Worm (Caenorhabditis elegans) whole organism, L1 larva: Measurements from ENCODE around the gene fkh-7.

Source experiments
- C04F5.9 ChIP-seq: sonication (generic microtip); optimal IDR thresholded peaks from 2 replicates; lab custom pipeline; 2016; ENCODE audit warnings: missing genetic modification characterization, missing compliant biosample characterization
- F16B12.6 ChIP-seq: fragments of 150-350 bp; optimal IDR thresholded peaks from 2 replicates; lab custom pipeline; 2014; ENCODE audit warnings: missing biosample characterization, missing genetic modification characterization
- alr-1 ChIP-seq: fragments of 200-800 bp; sonication (Bioruptor generic); optimal IDR thresholded peaks from 2 replicates; lab custom pipeline; 2018; ENCODE audit warnings: borderline replicate concordance, mild to moderate bottlenecking, missing genetic modification characterization, missing compliant biosample characterization
- aly-2 ChIP-seq: fragments of 150-350 bp; optimal IDR thresholded peaks from 2 replicates; lab custom pipeline; 2014; ENCODE audit warnings: missing biosample characterization, missing genetic modification characterization
- ama-1 ChIP-seq: fragments of 150-350 bp; optimal IDR thresholded peaks from 2 replicates; lab custom pipeline; 2014
- blmp-1 ChIP-seq: fragments of 150-350 bp; optimal IDR thresholded peaks from 2 replicates; lab custom pipeline; 2014; ENCODE audit warnings: missing biosample characterization, missing genetic modification characterization
- ceh-82 ChIP-seq, 3 experiments: fragments of 150-350 bp in 1 of 3; sonication (generic microtip) in 2 of 3; optimal IDR thresholded peaks; 2 replicates each; lab custom pipeline; 2014 to 2017; ENCODE audit warnings: missing biosample characterization in 3 of 3, missing genetic modification characterization in 3 of 3
- ceh-88 ChIP-seq: fragments of 200-800 bp; sonication (Bioruptor generic); IDR thresholded peaks from 2 replicates; pipeline ENCODE4 v1.3.6; 2022; ENCODE audit warnings: missing genetic modification characterization, missing compliant biosample characterization
- ces-1 ChIP-seq: fragments of 150-350 bp; optimal IDR thresholded peaks from 2 replicates; lab custom pipeline; 2014; ENCODE audit warnings: missing biosample characterization, missing genetic modification reagents, missing genetic modification characterization
- dpl-1 ChIP-seq, 3 experiments: fragments of 150-350 bp in 2 of 3; sonication (generic microtip) in 1 of 3; optimal IDR thresholded peaks; 2 replicates each; lab custom pipeline; 2014 to 2017; ENCODE audit warnings: missing biosample characterization in 3 of 3, missing genetic modification characterization in 3 of 3, missing genetic modification reagents in 3 of 3
- dsc-1 ChIP-seq: sonication (generic microtip); optimal IDR thresholded peaks from 2 replicates; lab custom pipeline; 2016; ENCODE audit warnings: mild to moderate bottlenecking, missing genetic modification characterization, missing compliant biosample characterization
- efl-1 ChIP-seq, 4 experiments: fragments of 150-350 bp; optimal IDR thresholded peaks in 3 of 4; peaks in 1 of 4; 1 replicate in 1 of 4; 2 replicates in 3 of 4; lab custom pipeline; 2014; ENCODE audit warnings: missing biosample characterization in 2 of 4, missing genetic modification characterization in 2 of 4, missing genetic modification reagents in 2 of 4
- egl-13 ChIP-seq: sonication (generic microtip); optimal IDR thresholded peaks from 2 replicates; lab custom pipeline; 2016; ENCODE audit warnings: missing genotype, missing genetic modification reagents, missing genetic modification characterization, missing compliant biosample characterization
- elt-3 ChIP-seq, 6 experiments: fragments of 150-350 bp in 1 of 6; sonication (generic microtip); optimal IDR thresholded peaks; 2 replicates each; lab custom pipeline; 2017 to 2018; ENCODE audit warnings: missing biosample characterization in 6 of 6, missing genetic modification characterization in 6 of 6, inconsistent platforms in 1 of 6
- ets-5 ChIP-seq: fragments of 200-800 bp; sonication (Bioruptor generic); IDR thresholded peaks from 2 replicates; pipeline ENCODE4 v1.3.6; 2022; ENCODE audit warnings: missing genetic modification characterization, missing compliant biosample characterization
- fkh-4 ChIP-seq: sonication (generic microtip); optimal IDR thresholded peaks from 2 replicates; lab custom pipeline; 2016; ENCODE audit warnings: missing compliant biosample characterization, missing genetic modification characterization, borderline replicate concordance
- fkh-8 ChIP-seq: sonication (generic microtip); optimal IDR thresholded peaks from 2 replicates; lab custom pipeline; 2016; ENCODE audit warnings: mild to moderate bottlenecking, missing genetic modification characterization, missing compliant biosample characterization
- fos-1 ChIP-seq: fragments of 150-350 bp; optimal IDR thresholded peaks from 2 replicates; lab custom pipeline; 2014; ENCODE audit warnings: missing biosample characterization, missing genetic modification characterization
- hlh-4 ChIP-seq: sonication (generic microtip); optimal IDR thresholded peaks from 2 replicates; lab custom pipeline; 2016; ENCODE audit warnings: mild to moderate bottlenecking, missing genetic modification characterization, missing compliant biosample characterization
- irx-1 ChIP-seq: sonication (generic microtip); optimal IDR thresholded peaks from 2 replicates; lab custom pipeline; 2016; ENCODE audit warnings: missing genetic modification characterization, missing compliant biosample characterization
- isw-1 ChIP-seq: fragments of 200-800 bp; sonication (Bioruptor generic); IDR thresholded peaks from 2 replicates; pipeline ENCODE4 v1.3.6; 2022; ENCODE audit warnings: missing genetic modification characterization, missing compliant biosample characterization
- jun-1 ChIP-seq: fragments of 150-350 bp; optimal IDR thresholded peaks from 2 replicates; lab custom pipeline; 2014; ENCODE audit warnings: missing biosample characterization, missing genetic modification reagents, missing genetic modification characterization
- lin-13 ChIP-seq: fragments of 150-350 bp; optimal IDR thresholded peaks from 2 replicates; lab custom pipeline; 2014; ENCODE audit warnings: missing biosample characterization, missing genetic modification reagents, missing genetic modification characterization
- lin-14 ChIP-seq: fragments of 200-800 bp; sonication (Bioruptor generic); optimal IDR thresholded peaks from 2 replicates; lab custom pipeline; 2018; ENCODE audit warnings: mild to moderate bottlenecking, missing genetic modification characterization, moderate library complexity, missing compliant biosample characterization
- lin-15B ChIP-seq: fragments of 150-350 bp; sonication (generic microtip); optimal IDR thresholded peaks from 3 replicates; lab custom pipeline; 2014; ENCODE audit warnings: missing biosample characterization, missing genetic modification characterization
- lin-39 ChIP-seq: fragments of 150-350 bp; optimal IDR thresholded peaks from 2 replicates; lab custom pipeline; 2014; ENCODE audit warnings: missing biosample characterization, missing genetic modification reagents, missing genetic modification characterization
- lir-3 ChIP-seq: sonication (generic microtip); optimal IDR thresholded peaks from 2 replicates; lab custom pipeline; 2016; ENCODE audit warnings: mild to moderate bottlenecking, missing genetic modification characterization, moderate library complexity, missing compliant biosample characterization; ENCODE audit not compliant: poor library complexity
- mdl-1 ChIP-seq, 2 experiments: fragments of 150-350 bp; optimal IDR thresholded peaks; 2 replicates each; lab custom pipeline; 2014 to 2017; ENCODE audit warnings: missing biosample characterization in 2 of 2, missing genetic modification characterization in 2 of 2, inconsistent platforms in 1 of 2
- mef-2 ChIP-seq: fragments of 150-350 bp; optimal IDR thresholded peaks from 2 replicates; lab custom pipeline; 2014; ENCODE audit warnings: missing biosample characterization, missing genetic modification characterization
- nhr-11 ChIP-seq: fragments of 150-350 bp; optimal IDR thresholded peaks from 2 replicates; lab custom pipeline; 2014; ENCODE audit warnings: missing biosample characterization, missing genetic modification characterization
- nhr-12 ChIP-seq: sonication (generic microtip); optimal IDR thresholded peaks from 2 replicates; lab custom pipeline; 2017; ENCODE audit warnings: missing biosample characterization, missing genetic modification characterization
- nhr-28 ChIP-seq: fragments of 150-350 bp; optimal IDR thresholded peaks from 2 replicates; lab custom pipeline; 2014; ENCODE audit warnings: missing biosample characterization, missing genetic modification characterization
- nhr-76 ChIP-seq: sonication (generic microtip); optimal IDR thresholded peaks from 2 replicates; lab custom pipeline; 2017; ENCODE audit warnings: missing biosample characterization, missing genetic modification characterization
- nhr-77 ChIP-seq: fragments of 150-350 bp; optimal IDR thresholded peaks from 2 replicates; lab custom pipeline; 2014; ENCODE audit warnings: missing biosample characterization, missing genetic modification characterization
- nhr-85 ChIP-seq: sonication (generic microtip); peaks from one replicate; lab custom pipeline; 2016; ENCODE audit warnings: missing genetic modification characterization, inconsistent platforms, missing compliant biosample characterization
- pax-3 ChIP-seq: fragments of 200-800 bp; sonication (Bioruptor generic); optimal IDR thresholded peaks from 2 replicates; lab custom pipeline; 2018; ENCODE audit warnings: mild to moderate bottlenecking, missing genetic modification characterization, moderate library complexity, missing compliant biosample characterization
- pqm-1 ChIP-seq: sonication (generic microtip); optimal IDR thresholded peaks from 3 replicates; lab custom pipeline; 2017; ENCODE audit warnings: missing biosample characterization, missing genetic modification characterization
- snu-23 ChIP-seq: sonication (generic microtip); optimal IDR thresholded peaks from 2 replicates; lab custom pipeline; 2016; ENCODE audit warnings: missing genetic modification characterization, missing compliant biosample characterization
- sptf-1 ChIP-seq: fragments of 150-350 bp; optimal IDR thresholded peaks from 2 replicates; lab custom pipeline; 2014; ENCODE audit warnings: missing biosample characterization, missing genetic modification characterization
- sup-37 ChIP-seq: fragments of 200-800 bp; sonication (Bioruptor generic); optimal IDR thresholded peaks from 2 replicates; lab custom pipeline; 2018; ENCODE audit warnings: mild to moderate bottlenecking, missing genetic modification characterization, missing compliant biosample characterization
- swsn-7 ChIP-seq: sonication (generic microtip); optimal IDR thresholded peaks from 2 replicates; lab custom pipeline; 2016; ENCODE audit warnings: missing genetic modification characterization, missing compliant biosample characterization
- tlp-1 ChIP-seq: fragments of 150-350 bp; optimal IDR thresholded peaks from 2 replicates; lab custom pipeline; 2014; ENCODE audit warnings: missing biosample characterization, missing genetic modification characterization
- unc-130 ChIP-seq: fragments of 150-350 bp; optimal IDR thresholded peaks from 2 replicates; lab custom pipeline; 2017; ENCODE audit warnings: missing biosample characterization, missing genetic modification characterization, inconsistent platforms
- unc-86 ChIP-seq: sonication (generic microtip); optimal IDR thresholded peaks from 2 replicates; lab custom pipeline; 2016; ENCODE audit warnings: missing genetic modification characterization, missing compliant biosample characterization
- vab-15 ChIP-seq: sonication (generic microtip); optimal IDR thresholded peaks from 2 replicates; lab custom pipeline; 2017; ENCODE audit warnings: missing genotype, mild to moderate bottlenecking, missing genetic modification characterization, missing compliant biosample characterization
- zip-4 ChIP-seq: fragments of 200-800 bp; sonication (Bioruptor generic); optimal IDR thresholded peaks from 2 replicates; lab custom pipeline; 2018; ENCODE audit warnings: mild to moderate bottlenecking, missing genetic modification characterization, moderate library complexity, missing compliant biosample characterization
- ztf-11 ChIP-seq, 2 experiments: sonication (generic microtip); optimal IDR thresholded peaks; 2 replicates each; lab custom pipeline; 2016 to 2017; ENCODE audit warnings: missing genetic modification characterization in 2 of 2, missing biosample characterization in 1 of 2, missing compliant biosample characterization in 1 of 2

fkh-7 gene

DNA sequence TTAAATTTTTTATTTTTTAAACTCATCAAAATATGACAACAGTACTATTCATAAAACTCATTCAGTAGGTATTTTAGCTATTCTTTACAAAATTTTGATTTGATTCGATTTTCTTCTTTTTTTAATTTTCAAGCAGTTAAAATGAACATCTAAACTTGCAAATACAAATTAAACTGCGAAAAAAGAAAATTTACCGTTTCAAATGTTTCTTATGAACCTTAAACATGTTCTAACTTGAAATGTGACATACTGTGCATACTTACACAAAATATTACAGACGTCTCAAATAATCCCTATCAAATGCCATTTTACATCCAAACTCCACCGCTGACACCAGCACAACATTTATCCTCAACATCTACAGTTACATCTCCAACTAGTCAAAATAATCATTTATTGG is at the start of gene fkh-7:
Gene fkh-7 (plus strand): TSS at position 301 of the 400 bp plus-strand sequence.
- no peak for TF ChIP-seq lin-13 (GFP tag; lab: Kevin White, UChicago)
- no peak for TF ChIP-seq C04F5.9 (tag; lab: Kevin White, UChicago)
- no peak for TF ChIP-seq snu-23
- no peak for TF ChIP-seq nhr-11 (tag; lab: Kevin White, UChicago)
- no peak for TF ChIP-seq sptf-1 (tag; lab: Kevin White, UChicago)

DNA sequence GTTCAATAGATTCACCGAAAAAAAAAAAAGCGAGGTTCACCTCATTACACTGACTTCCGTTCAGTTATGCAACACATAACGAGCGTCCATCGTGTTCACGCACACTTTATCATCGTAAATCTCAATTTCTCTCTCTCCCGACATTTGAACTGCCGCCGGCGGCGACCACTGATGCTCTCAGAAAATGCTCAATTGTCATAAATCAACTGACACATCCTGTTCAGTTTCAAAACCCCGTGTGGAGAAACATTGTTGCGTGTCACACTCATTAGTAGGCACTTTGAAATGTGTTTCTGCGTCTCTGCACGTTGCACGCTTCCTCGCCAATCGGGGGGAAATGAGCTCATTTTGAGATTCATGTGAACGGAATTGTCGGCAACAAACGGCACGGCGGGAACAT is 48.7 kb upstream of the fkh-7 start:
- no peak for TF ChIP-seq lir-3
- TF ChIP-seq blmp-1 (tag; lab: Kevin White, UChicago): no peak
- no peak for TF ChIP-seq lin-15B (tag; lab: Kevin White, UChicago)
- no peak for TF ChIP-seq nhr-77 (tag; lab: Kevin White, UChicago)
- no peak for TF ChIP-seq efl-1 (optimal IDR thresholded peaks at IDR 0.05; lab: Kevin White, UChicago)
- peak in 1 of 2 experiments; percentile 21 for TF ChIP-seq efl-1 (GFP tag; optimal IDR thresholded peaks at IDR 0.05 in 1 of 2; lab: Kevin White, UChicago)
- no peak for TF ChIP-seq alr-1
- no peak for TF ChIP-seq pqm-1
- TF ChIP-seq ceh-82 (tag; optimal IDR thresholded peaks at IDR 0.05; lab: Kevin White, UChicago): no peak
- peak; percentile 44 for TF ChIP-seq lin-14
- no peak for TF ChIP-seq ceh-88 (GFP tag; lab: Robert Waterston, UW)
- TF ChIP-seq mef-2 (tag; lab: Kevin White, UChicago): no peak
- TF ChIP-seq unc-86 (tag; lab: Kevin White, UChicago): peak; percentile 10
- TF ChIP-seq egl-13 (tag; lab: Kevin White, UChicago): no peak
- TF ChIP-seq ztf-11 (tag; optimal IDR thresholded peaks at IDR 0.05; lab: Kevin White, UChicago): peak in 1 of 2 experiments; percentile 7
- no peak for TF ChIP-seq dsc-1
- no peak for TF ChIP-seq mdl-1 (tag; optimal IDR thresholded peaks at IDR 0.05; lab: Kevin White, UChicago)
- no peak for TF ChIP-seq irx-1
- TF ChIP-seq nhr-85: no peak

DNA sequence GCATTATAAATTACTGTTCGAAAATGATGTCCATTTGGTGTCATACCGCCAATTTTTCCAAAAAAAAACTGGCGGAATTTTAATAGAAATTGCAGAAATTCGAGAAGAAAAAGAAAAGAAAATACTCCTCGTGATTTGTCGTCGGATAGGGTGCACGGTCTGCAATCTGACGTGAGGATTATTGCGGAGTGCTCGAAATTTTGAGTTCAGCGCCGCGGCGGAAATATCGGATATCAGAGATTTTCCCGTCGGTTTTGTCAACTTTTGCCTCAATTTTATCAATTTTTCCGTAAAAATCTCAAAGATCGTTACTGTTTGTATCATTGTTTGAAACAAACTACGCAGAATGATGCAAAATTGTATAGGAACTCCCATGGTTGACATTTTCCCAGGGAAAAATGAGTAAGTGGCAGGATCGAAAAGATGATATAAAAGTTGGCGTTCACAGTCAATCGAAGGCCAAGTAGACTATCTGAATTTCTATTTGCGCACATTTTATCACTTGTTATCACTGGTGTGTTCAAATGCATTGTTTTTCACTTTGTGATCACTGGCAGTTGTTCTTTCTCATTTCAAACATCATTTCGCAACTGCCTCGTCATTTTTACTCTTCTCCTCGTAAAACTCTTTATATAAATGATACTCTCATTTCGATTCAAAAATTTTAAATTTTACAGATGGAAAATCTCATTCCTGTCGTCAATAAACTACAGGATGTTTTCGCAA is 46.5 kb upstream of the fkh-7 start, which contains the start of the genes fem-1 and drp-1:
Gene fem-1 (minus strand): TSS at position 150 of the 726 bp plus-strand sequence.
Gene drp-1 (plus strand): TSS at position 676 of the 726 bp plus-strand sequence.
- TF ChIP-seq jun-1 (tag; lab: Kevin White, UChicago) (no peak), dpl-1 (GFP tag; optimal IDR thresholded peaks at IDR 0.05; lab: Kevin White, UChicago) (peak; percentile 25 to 43 (median 32)), unc-130 (tag; lab: Kevin White, UChicago) (no peak), ces-1 (no peak), mdl-1 (tag; optimal IDR thresholded peaks at IDR 0.05; lab: Kevin White, UChicago) (peak in 1 of 2 experiments; percentile 6), swsn-7 (tag; lab: Kevin White, UChicago) (peak; percentile 27), pqm-1 (no peak), fos-1 (tag; lab: Kevin White, UChicago) (no peak), isw-1 (GFP tag; lab: Robert Waterston, UW) (no peak), vab-15 (tag; lab: Kevin White, UChicago) (no peak), elt-3 (tag; optimal IDR thresholded peaks at IDR 0.05; lab: Kevin White, UChicago) (no peak), ztf-11 (tag; optimal IDR thresholded peaks at IDR 0.05; lab: Kevin White, UChicago) (no peak), sup-37 (GFP tag; lab: Kevin White, UChicago) (no peak), snu-23 (peak; percentile 43), pax-3 (no peak), tlp-1 (no peak), zip-4 (no peak), nhr-28 (tag; lab: Kevin White, UChicago) (no peak), nhr-85 (no peak), fkh-8 (no peak), nhr-11 (tag; lab: Kevin White, UChicago) (no peak), irx-1 (no peak), egl-13 (tag; lab: Kevin White, UChicago) (no peak), lin-39 (tag; lab: Kevin White, UChicago) (no peak), F16B12.6 (peak; percentile 95), ama-1 (lab: Kevin White, UChicago) (no peak), nhr-12 (no peak), C04F5.9 (tag; lab: Kevin White, UChicago) (no peak), hlh-4 (tag; lab: Kevin White, UChicago) (no peak), ceh-88 (GFP tag; lab: Robert Waterston, UW) (no peak), fkh-4 (no peak), dsc-1 (peak; percentile 20), nhr-76 (tag; lab: Kevin White, UChicago) (no peak), aly-2 (tag; lab: Kevin White, UChicago) (no peak), ets-5 (GFP tag; lab: Robert Waterston, UW) (no peak), blmp-1 (tag; lab: Kevin White, UChicago) (no peak), unc-86 (tag; lab: Kevin White, UChicago) (no peak)
